Worm (Caenorhabditis elegans): ENCODE measurements around the gene srz-15.

- TF ChIP-seq ama-1 (optimal IDR thresholded peaks at IDR 0.05) (no peak), hmg-4 (GFP tag; optimal IDR thresholded peaks at IDR 0.05) (no peak), tra-4 (tag; optimal IDR thresholded peaks at IDR 0.05) (no peak), hmbx-1 (tag; optimal IDR thresholded peaks at IDR 0.05) (no peak), ceh-13 (GFP tag; optimal IDR thresholded peaks at IDR 0.05) (no peak), F13C5.2 (tag; optimal IDR thresholded peaks at IDR 0.05) (no peak), flt-1 (GFP tag; IDR thresholded peaks at IDR 0.05) (no peak), ceh-36 (tag; optimal IDR thresholded peaks at IDR 0.05) (no peak), hnd-1 (tag; optimal IDR thresholded peaks at IDR 0.05) (no peak), ets-7 (tag; optimal IDR thresholded peaks at IDR 0.05) (no peak), aly-1 (tag; optimal IDR thresholded peaks at IDR 0.05) (no peak)
Observed at ce11 chrIV:12879557-12879956, 36.0 kb upstream of the srz-15 start, which contains the start of gene ZK896.5.

All from whole organism, early embryonic.